Worm (Caenorhabditis elegans) whole organism, L4/young adult: Measurements from ENCODE around the gene F35H8.2.

Experiments
- W03F9.2 ChIP-seq: fragments of 150-350 bp; optimal IDR thresholded peaks from 2 replicates; lab custom pipeline; 2014; ENCODE audit warnings: missing biosample characterization, missing genetic modification characterization
- dao-5 ChIP-seq: sonication (generic microtip); optimal IDR thresholded peaks from 2 replicates; lab custom pipeline; 2016; ENCODE audit warnings: missing genotype, missing genetic modification characterization, moderate library complexity, missing compliant biosample characterization
- him-1 ChIP-seq: sonication (generic microtip); optimal IDR thresholded peaks from 2 replicates; lab custom pipeline; 2016; ENCODE audit warnings: missing genotype, missing genetic modification reagents, missing genetic modification characterization, missing compliant biosample characterization

F35H8.2 gene

DNA sequence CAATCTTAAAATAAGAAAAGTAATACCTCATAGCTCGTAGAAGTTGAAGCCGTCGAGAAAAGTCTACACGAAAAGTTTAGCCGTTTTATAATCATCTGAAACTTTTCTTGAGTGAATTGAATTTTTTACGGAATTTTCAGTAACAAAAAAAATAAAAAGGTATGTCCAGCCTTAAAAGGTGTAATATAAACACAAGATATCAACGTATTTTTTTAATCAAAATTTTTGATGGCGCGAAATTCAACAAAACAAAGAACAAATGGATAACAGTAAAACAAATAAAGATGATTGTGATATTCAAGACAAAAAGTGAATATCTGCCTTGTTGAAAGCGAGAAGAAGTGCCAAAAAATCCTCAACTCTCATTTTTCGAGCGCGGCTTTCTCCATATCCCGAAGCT is 34.4 kb downstream of the F35H8.2 start, which contains the start of gene eral-1:
Gene eral-1 (minus strand): TSS at position 101 of the 400 bp plus-strand sequence.
- TF ChIP-seq him-1 (tag; lab: Kevin White, UChicago), result no peak
- no peak for TF ChIP-seq W03F9.2 (tag; lab: Kevin White, UChicago)
- no peak for TF ChIP-seq dao-5

DNA sequence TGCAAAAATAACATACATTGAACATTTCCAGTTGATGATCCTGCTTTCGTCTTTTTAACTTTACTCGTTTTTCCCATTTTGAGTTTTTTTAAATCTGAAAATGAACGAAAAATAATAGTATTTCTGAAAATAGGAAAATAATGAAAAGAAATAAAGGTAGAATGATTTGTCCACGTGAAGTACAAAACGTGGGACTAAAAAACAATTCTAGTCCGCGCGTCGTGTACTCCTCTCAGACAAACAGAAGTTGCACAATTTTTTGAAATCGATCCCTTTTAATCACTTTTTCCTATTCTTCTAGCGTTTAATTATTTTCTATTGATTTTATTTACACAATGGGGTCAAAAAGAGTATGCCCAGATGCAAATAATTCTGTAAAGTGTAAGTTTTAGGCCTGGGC is 35.8 kb downstream of the F35H8.2 start, which contains the start of the genes E02H1.1 and tag-124:
Gene E02H1.1 (minus strand): TSS at position 94 of the 400 bp plus-strand sequence.
Gene tag-124 (plus strand): TSS at position 222 of the 400 bp plus-strand sequence.
- TF ChIP-seq him-1 (tag; lab: Kevin White, UChicago) (no peak), W03F9.2 (tag; lab: Kevin White, UChicago) (peak; percentile 55), dao-5 (no peak)

DNA sequence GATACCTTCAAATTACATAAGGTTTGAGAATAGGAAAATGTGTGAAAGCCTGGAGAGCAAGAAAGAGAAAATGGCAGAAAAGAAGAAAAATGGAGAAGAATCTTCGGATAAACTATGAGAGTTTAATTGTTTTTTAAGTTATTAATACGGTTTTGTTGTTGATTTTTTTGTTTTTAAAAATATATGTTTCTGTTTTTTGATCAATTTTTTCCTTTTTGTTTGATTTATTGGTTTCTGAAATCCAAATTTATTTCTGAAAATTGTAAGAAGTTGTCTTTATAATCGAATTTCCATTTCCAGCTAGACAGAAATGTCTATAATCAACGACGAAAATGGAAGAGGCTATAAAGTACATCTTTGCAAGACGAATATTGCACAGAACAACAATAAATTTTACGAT is 37.4 kb downstream of the F35H8.2 start, which contains the start of gene parp-2:
Gene parp-2 (plus strand): TSS at position 301 of the 400 bp plus-strand sequence.
- TF ChIP-seq him-1 (tag; lab: Kevin White, UChicago) (no peak), W03F9.2 (tag; lab: Kevin White, UChicago) (no peak)

DNA sequence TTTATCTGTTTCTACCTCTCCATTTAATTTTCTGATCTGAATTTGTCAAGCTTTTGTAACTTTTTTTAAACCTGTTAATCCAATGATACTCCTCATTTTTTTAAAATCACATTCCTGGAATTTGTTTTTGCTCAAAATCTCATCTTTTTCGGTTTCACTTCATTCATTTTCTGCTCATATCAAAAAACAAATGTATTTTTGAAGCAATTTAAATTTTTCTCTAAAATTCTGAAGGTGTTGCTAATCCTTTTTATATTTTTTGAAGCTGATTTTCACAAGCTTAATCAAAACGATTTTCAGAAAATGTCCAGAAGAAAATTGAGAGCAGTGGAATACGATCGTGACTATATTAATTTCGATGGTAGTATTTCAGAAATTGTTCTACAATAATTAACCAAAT is 39.6 kb downstream of the F35H8.2 start, which contains the start of gene E02H1.5:
Gene E02H1.5 (plus strand): TSS at position 301 of the 400 bp plus-strand sequence.
- TF ChIP-seq him-1 (tag; lab: Kevin White, UChicago) (no peak), dao-5 (no peak), W03F9.2 (tag; lab: Kevin White, UChicago) (no peak)

DNA sequence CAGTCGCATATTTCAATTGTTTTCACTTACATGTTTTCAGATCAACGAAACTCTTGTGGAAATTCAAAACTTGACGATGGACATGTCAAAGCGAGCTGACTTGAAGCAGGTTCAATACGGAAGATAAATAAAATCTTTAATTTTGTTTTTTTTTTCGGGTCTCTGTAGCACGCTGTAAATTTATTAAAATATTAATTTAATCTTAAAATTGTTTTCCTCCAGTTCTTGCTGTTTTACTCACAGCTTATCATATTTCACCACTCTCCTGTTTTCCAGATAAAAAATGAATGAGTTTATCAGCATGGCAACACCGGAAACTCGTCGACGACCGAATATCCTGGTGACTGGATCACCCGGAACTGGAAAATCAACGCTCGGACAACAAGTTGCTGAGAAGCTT is 41.1 kb downstream of the F35H8.2 start, which contains the start of gene E02H1.6:
Gene E02H1.6 (plus strand): TSS at position 301 of the 400 bp plus-strand sequence.
- no peak for TF ChIP-seq W03F9.2 (tag; lab: Kevin White, UChicago)
- no peak for TF ChIP-seq him-1 (tag; lab: Kevin White, UChicago)
- no peak for TF ChIP-seq dao-5

DNA sequence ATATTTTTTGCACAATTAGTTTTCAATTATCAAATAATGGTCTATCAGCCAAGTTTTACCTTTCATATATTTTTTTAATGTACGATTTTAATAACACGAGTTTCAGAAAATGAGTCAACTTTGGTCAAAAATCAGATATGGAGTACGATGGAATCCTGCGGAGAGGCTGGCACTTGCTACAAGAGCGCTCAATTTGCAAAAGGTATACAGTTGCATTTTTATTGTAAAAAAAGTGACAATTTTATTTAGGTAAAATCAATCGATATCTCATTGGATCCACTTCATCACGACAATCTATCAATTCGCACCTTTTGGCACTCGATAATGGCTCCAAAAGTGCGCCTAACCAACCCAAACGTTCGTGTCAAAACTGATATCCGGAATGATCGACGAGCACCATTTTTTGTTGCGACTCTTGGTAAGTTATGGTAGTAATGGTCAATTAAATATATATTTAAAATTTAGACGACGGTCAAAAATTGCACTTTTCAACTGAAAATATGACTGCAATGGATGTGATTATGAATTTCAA is 42.3 kb downstream of the F35H8.2 start, which contains the start of gene mrpl-53:
Gene mrpl-53 (plus strand): TSS at position 107 of the 532 bp plus-strand sequence.
- TF ChIP-seq him-1 (tag; lab: Kevin White, UChicago) (no peak), W03F9.2 (tag; lab: Kevin White, UChicago) (no peak), dao-5 (no peak)

DNA sequence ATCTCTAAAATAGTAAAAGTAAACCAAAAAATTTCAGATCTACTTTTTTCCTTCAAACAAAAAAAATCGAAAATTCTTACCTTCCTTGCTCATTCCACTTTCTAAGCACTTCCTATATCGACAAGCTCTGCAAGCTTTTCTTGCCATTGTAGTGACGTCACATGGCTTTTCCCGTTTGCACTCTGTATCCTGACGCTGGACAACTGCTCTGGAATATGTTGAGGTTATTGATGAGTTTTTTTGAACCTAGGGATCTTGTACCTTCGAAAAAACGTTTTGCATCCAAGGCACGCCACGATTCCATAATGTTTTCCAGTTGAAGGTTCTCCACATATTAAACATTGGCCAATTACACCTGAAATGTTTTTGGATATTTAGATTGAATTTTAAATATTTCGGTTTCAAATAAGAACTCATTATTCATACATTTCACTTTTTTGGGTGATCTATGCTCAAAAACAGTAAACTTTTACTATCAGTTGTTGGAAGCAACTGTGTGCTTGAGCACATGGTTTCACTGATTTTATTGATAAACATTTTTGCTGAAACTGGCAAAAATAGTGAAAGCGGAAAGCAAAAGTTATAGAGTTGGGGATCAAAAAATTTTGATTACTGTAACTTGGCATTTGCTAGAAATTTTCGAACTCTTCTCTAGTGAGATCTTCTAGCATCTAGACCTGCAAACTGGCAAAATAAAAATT is 44.9 kb downstream of the F35H8.2 start:
- TF ChIP-seq dao-5 (no peak), W03F9.2 (tag; lab: Kevin White, UChicago) (no peak), him-1 (tag; lab: Kevin White, UChicago) (no peak)

DNA sequence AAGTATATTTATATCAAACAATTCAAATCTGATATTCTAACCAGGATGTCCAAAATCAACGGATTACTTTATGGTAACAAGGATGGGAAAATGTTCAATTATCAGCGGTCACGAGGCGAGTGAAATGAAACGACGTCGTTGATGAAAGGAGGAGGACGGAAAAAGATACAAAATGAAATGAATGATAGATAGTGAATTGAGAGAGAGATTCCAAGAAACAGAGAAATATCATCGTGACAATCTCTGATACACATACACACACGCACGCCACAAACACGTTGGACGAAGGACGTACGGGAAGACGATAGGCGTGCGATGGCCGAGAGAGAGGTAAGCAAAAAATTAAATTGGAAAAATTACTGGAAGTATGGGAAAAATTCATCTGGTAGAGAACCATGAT is 45.8 kb downstream of the F35H8.2 start:
- TF ChIP-seq dao-5, result no peak
- no peak for TF ChIP-seq him-1 (tag; lab: Kevin White, UChicago)
- TF ChIP-seq W03F9.2 (tag; lab: Kevin White, UChicago), result peak; percentile 29

DNA sequence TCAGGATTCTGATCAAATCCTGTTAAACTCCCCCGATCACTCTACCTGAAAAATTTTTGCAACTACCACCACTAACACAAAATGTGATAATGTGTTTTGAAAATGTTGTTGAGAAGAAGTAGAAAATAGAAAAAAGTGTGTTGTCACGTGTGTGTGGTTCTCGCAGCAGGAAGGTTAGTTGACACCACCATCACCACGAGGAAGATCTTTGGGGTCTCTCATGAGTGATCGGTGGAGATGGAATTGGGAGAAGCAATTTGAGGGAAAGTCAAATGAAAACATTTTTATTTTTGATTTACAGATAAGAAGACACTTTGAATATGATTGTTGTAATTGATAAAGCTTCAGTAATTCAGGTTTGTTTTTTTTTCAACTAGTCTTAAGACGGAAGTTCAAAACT is 46.4 kb downstream of the F35H8.2 start:
- TF ChIP-seq W03F9.2 (tag; lab: Kevin White, UChicago), result no peak
- no peak for TF ChIP-seq him-1 (tag; lab: Kevin White, UChicago)
- no peak for TF ChIP-seq dao-5

DNA sequence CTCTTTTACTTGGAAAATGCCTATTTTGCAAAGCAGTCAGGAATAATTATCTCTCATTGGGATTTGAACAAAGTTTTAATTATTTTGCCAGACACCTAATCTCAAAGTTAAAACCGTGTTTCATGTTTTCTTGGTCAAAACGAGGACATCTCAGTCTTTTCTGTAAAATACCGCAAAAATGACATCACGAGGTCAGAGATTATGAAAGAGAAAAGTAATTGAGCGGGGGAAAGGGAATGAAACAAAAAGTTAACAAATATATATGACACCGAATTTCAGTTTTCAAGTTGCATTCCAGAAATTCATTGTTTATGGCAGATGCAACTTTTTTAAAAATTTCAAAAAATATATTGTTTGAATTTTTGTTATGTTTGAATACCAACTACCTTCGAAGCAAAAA is 47.3 kb downstream of the F35H8.2 start:
- TF ChIP-seq W03F9.2 (tag; lab: Kevin White, UChicago) (no peak), dao-5 (no peak), him-1 (tag; lab: Kevin White, UChicago) (no peak)

DNA sequence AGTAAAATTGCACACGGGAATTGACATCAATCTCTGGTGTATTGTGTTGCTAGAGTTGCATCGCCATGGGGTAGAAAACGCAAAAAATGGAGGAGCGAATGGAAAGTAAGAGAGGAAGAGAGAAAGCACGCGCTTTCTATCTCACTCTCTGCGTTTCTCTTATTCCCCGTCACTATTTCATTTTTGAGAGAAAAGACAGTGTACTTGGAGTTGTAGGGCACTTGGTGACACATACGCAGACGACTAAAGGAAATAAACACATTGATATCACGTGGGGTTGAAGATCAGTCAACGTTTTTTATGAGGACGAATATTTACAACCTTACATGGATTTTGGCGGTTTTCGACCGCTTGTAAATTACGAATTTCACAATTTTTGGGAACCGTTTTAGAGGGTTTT is 48.1 kb downstream of the F35H8.2 start:
- TF ChIP-seq dao-5 (no peak), him-1 (tag; lab: Kevin White, UChicago) (no peak), W03F9.2 (tag; lab: Kevin White, UChicago) (peak; percentile 71)

DNA sequence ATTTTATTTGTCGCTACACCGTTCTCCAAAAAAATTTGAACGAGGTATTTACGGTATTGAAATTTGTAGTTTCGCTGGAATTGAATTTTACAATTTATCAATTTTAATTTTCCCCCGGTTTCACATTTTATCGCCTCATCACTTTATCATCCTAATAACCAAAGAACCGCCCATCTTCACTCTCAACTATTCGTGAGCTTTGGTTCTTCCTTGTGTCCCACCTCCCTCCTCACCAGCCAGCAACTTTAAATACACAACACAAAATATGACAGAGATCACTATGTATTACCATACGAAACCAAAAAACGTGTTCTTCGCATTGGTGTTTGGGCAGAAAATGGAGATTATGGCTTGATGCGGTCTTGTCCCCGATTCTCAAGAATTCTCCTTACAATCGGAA is 48.8 kb downstream of the F35H8.2 start:
- TF ChIP-seq dao-5 (no peak), him-1 (tag; lab: Kevin White, UChicago) (no peak), W03F9.2 (tag; lab: Kevin White, UChicago) (no peak)

DNA sequence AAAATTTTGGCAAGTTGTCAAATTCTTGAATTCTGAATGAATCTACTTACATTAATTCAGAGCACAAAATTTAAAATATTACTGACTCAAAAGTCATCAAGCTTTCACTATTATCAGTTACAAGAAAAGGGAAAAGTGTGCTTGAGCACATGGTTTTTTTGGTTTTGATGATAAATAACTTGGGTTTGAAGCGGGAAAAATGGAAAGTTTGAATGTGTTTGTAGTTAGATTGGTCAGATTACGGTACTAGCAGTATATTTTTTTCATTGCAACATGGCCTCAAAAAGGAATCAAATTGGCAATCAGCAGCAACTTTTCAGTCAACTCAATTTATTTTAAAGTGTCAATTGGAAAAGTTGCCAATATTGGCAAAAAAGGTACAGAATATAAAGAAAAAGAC is 49.4 kb downstream of the F35H8.2 start:
- no peak for TF ChIP-seq him-1 (tag; lab: Kevin White, UChicago)
- no peak for TF ChIP-seq W03F9.2 (tag; lab: Kevin White, UChicago)

DNA sequence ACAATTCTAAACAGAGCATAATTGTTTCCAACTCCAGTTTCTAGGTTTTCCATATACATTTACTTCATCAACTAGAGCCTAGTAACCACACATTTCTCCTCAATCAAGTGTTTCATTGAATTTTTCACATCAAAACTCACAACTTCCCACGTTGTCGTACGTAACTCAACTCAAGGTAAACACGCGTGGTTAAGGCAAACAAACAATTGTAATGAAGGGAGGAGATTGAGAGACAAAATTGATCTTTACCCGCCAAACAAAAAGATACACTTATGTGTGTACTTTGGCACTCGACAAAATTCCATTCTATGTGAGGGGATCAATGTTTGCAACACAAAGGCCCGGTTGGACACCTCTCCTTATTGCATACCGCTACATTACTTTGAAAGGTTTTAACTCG is 50.0 kb downstream of the F35H8.2 start, which contains the start of gene nhr-19:
Gene nhr-19 (minus strand): TSS at position 191 of the 400 bp plus-strand sequence.
- no peak for TF ChIP-seq dao-5
- TF ChIP-seq W03F9.2 (tag; lab: Kevin White, UChicago), result no peak
- no peak for TF ChIP-seq him-1 (tag; lab: Kevin White, UChicago)
